Worm (Caenorhabditis elegans) whole organism, young adult: Measurements from ENCODE around the gene D2063.1.
"Not testable (repeated sequence)": the region's sequence is repeated elsewhere in the genome, so short reads cannot be mapped to it uniquely, and the experiment has no call there.

Experiments used
- F52B5.7 ChIP-seq: sonication (generic microtip); optimal IDR thresholded peaks from 2 replicates; lab custom pipeline; 2016; ENCODE audit warnings: mild to moderate bottlenecking, missing genetic modification characterization, missing compliant biosample characterization
- Y79H2A.3 ChIP-seq: fragments of 200-800 bp; sonication (Bioruptor generic); conservative IDR thresholded peaks from 2 replicates; pipeline ENCODE4 v1.3.6; 2022; ENCODE audit warnings: missing genetic modification reagents, missing genetic modification characterization, missing compliant biosample characterization
- ceh-79 ChIP-seq: sonication (generic microtip); optimal IDR thresholded peaks from 2 replicates; lab custom pipeline; 2017; ENCODE audit warnings: mild to moderate bottlenecking, missing genetic modification characterization, missing compliant biosample characterization
- chd-7 ChIP-seq: sonication (generic microtip); optimal IDR thresholded peaks from 2 replicates; lab custom pipeline; 2016; ENCODE audit warnings: mild to moderate bottlenecking, missing genetic modification characterization, moderate library complexity, missing compliant biosample characterization
- ets-4 ChIP-seq: fragments of 200-800 bp; sonication (Bioruptor generic); optimal IDR thresholded peaks from 2 replicates; lab custom pipeline; 2018; ENCODE audit warnings: mild to moderate bottlenecking, missing genetic modification characterization, missing compliant biosample characterization
- gei-17 ChIP-seq: fragments of 200-800 bp; sonication (Bioruptor generic); optimal IDR thresholded peaks from 2 replicates; lab custom pipeline; 2018; ENCODE audit warnings: mild to moderate bottlenecking, missing genetic modification characterization, missing compliant biosample characterization
- hlh-12 ChIP-seq: sonication (generic microtip); optimal IDR thresholded peaks from 2 replicates; lab custom pipeline; 2016; ENCODE audit warnings: missing genetic modification characterization, missing compliant biosample characterization
- hmg-20 ChIP-seq: fragments of 200-800 bp; sonication (Bioruptor generic); IDR thresholded peaks from 2 replicates; pipeline ENCODE4 v1.3.6; 2022; ENCODE audit warnings: missing genetic modification reagents, missing genetic modification characterization, missing compliant biosample characterization
- hrde-1 ChIP-seq: sonication (generic microtip); optimal IDR thresholded peaks from 2 replicates; lab custom pipeline; 2016; ENCODE audit warnings: missing genetic modification characterization, mild to moderate bottlenecking, missing compliant biosample characterization, moderate library complexity, missing genotype, missing genetic modification reagents, borderline replicate concordance
- lsl-1 ChIP-seq: fragments of 200-800 bp; sonication (Bioruptor generic); optimal IDR thresholded peaks from 2 replicates; lab custom pipeline; 2018; ENCODE audit warnings: mild to moderate bottlenecking, missing genetic modification characterization, moderate library complexity, missing compliant biosample characterization
- lsy-27 ChIP-seq: sonication (generic microtip); optimal IDR thresholded peaks from 2 replicates; lab custom pipeline; 2017; ENCODE audit warnings: missing genetic modification characterization, mild to moderate bottlenecking, missing compliant biosample characterization, antibody characterized with exemption, missing genotype, borderline replicate concordance; ENCODE audit not compliant: insufficient read depth
- madf-6 ChIP-seq: fragments of 200-800 bp; sonication (Bioruptor generic); IDR thresholded peaks from 2 replicates; pipeline ENCODE4 v1.3.6; 2022; ENCODE audit warnings: missing genetic modification reagents, missing genetic modification characterization, missing compliant biosample characterization
- mel-28 ChIP-seq: sonication (generic microtip); optimal IDR thresholded peaks from 2 replicates; lab custom pipeline; 2016; ENCODE audit warnings: borderline replicate concordance, mild to moderate bottlenecking, missing genetic modification characterization, missing compliant biosample characterization
- nfya-1 ChIP-seq: sonication (generic microtip); optimal IDR thresholded peaks from 2 replicates; lab custom pipeline; 2017; ENCODE audit warnings: antibody characterized with exemption, missing compliant biosample characterization, missing genetic modification characterization, borderline replicate concordance; ENCODE audit not compliant: insufficient read depth
- nfya-2 ChIP-seq: fragments of 200-800 bp; sonication (Bioruptor generic); IDR thresholded peaks from 2 replicates; pipeline ENCODE4 v1.3.6; 2022; ENCODE audit warnings: missing genetic modification reagents, missing genetic modification characterization, missing compliant biosample characterization
- nhr-120 ChIP-seq: fragments of 200-800 bp; sonication (Bioruptor generic); IDR thresholded peaks from 2 replicates; pipeline ENCODE4 v1.3.6; 2022; ENCODE audit warnings: missing genetic modification characterization, missing compliant biosample characterization
- nhr-179 ChIP-seq: sonication (generic microtip); optimal IDR thresholded peaks from 2 replicates; lab custom pipeline; 2016; ENCODE audit warnings: mild to moderate bottlenecking, missing genetic modification characterization, missing compliant biosample characterization
- rcor-1 ChIP-seq: fragments of 200-800 bp; sonication (Bioruptor generic); IDR thresholded peaks from 2 replicates; pipeline ENCODE4 v1.3.6; 2022; ENCODE audit warnings: missing genetic modification reagents, missing genetic modification characterization, missing compliant biosample characterization
- repo-1 ChIP-seq: sonication (generic microtip); optimal IDR thresholded peaks from 2 replicates; lab custom pipeline; 2017; ENCODE audit warnings: mild to moderate bottlenecking, missing genetic modification characterization, missing compliant biosample characterization
- tbx-9 ChIP-seq: sonication (generic microtip); optimal IDR thresholded peaks from 2 replicates; lab custom pipeline; 2016; ENCODE audit warnings: borderline replicate concordance, missing genetic modification characterization, inconsistent platforms, missing compliant biosample characterization
- ztf-22 ChIP-seq: fragments of 200-800 bp; sonication (Bioruptor generic); optimal IDR thresholded peaks from 2 replicates; lab custom pipeline; 2018; ENCODE audit warnings: mild to moderate bottlenecking, missing genetic modification characterization, moderate library complexity, missing compliant biosample characterization
- ztf-28 ChIP-seq: fragments of 200-800 bp; sonication (Bioruptor generic); IDR thresholded peaks from 2 replicates; pipeline ENCODE4 v1.3.6; 2022; ENCODE audit warnings: missing genetic modification reagents, missing genetic modification characterization, missing compliant biosample characterization

The D2063.1 gene

ce11 chrV:4326841-4327240 lies at the start of gene D2063.1:
Gene D2063.1, plus strand, starts transcription at chrV:4327121.
- TF ChIP-seq nhr-120 (no peak), ztf-22 (no peak), lsy-27 (no peak)

ce11 chrV:4278735-4279134 lies 48.2 kb upstream of the D2063.1 start, which contains the start of gene srt-20:
Gene srt-20, minus strand, starts transcription at chrV:4278835.
- not testable (repeated sequence) for TF ChIP-seq ets-4 (GFP tag; lab: Kevin White, UChicago); hlh-12; ztf-28 (GFP tag; lab: Robert Waterston, UW)

DNA sequence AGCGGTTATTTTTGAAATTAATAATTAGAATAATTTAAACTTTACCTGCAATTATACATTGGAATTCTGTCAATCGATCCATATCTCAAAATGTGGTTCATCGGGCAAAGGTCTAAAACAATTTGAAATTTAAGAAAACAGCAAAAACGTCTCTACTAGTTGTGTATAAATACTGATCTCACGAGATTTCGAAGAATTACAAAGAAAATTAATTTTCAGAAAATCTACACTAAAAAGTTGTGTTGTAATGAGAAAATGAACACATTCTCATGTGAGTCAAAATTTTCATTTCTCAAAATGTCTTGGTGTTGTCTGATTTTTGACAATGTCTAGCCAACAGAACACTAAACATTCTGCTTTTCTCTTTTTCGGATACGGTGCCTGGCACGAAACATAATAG lies 45.2 kb upstream of the D2063.1 start, which contains the start of gene srt-37:
Gene srt-37 (minus strand): TSS at position 101 of the 400 bp plus-strand sequence.
- TF ChIP-seq nhr-179 (tag; lab: Kevin White, UChicago); hrde-1 (tag; lab: Kevin White, UChicago); Y79H2A.3 (GFP tag; lab: Robert Waterston, UW): not testable (repeated sequence)

ce11 chrV:4284737-4285136 lies 42.2 kb upstream of the D2063.1 start, which contains the start of gene srt-19:
Gene srt-19, plus strand, starts transcription at chrV:4285037.
- not testable (repeated sequence) for TF ChIP-seq Y79H2A.3 (GFP tag; lab: Robert Waterston, UW); rcor-1 (GFP tag; lab: Robert Waterston, UW); F52B5.7 (tag; lab: Kevin White, UChicago)

DNA sequence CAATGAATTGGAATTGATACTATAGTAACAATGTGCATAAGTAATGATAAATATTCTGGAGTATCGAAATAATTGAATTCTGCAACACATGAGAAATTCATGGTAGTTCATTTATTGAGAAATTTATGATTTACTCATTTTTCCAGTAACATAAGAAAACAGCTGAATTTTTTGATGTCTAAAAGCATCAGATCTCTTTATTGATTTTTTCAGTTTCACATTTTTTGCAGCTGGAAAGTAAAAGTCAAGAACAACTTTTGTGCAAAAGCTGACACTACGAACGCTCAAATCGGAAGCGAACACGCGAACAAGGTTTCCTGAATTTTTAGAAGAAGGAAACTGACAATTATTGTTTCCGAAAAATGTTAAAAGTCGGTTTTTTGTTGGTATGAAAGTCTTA lies 36.8 kb upstream of the D2063.1 start, which contains the start of gene srh-193:
Gene srh-193 (minus strand): TSS at position 101 of the 400 bp plus-strand sequence.
- TF ChIP-seq Y79H2A.3 (GFP tag; lab: Robert Waterston, UW); mel-28 (tag; lab: Kevin White, UChicago); hmg-20 (GFP tag; lab: Robert Waterston, UW): not testable (repeated sequence)

ce11 chrV:4293425-4293824 lies 33.5 kb upstream of the D2063.1 start, which contains the start of gene srh-194:
Gene srh-194, minus strand, starts transcription at chrV:4293525.
- not testable (repeated sequence) for TF ChIP-seq ets-4 (GFP tag; lab: Kevin White, UChicago); gei-17 (GFP tag; lab: Kevin White, UChicago); ceh-79

ce11 chrV:4295920-4296319 lies 31.0 kb upstream of the D2063.1 start, which contains the start of gene F47D2.11:
Gene F47D2.11, minus strand, starts transcription at chrV:4296020.
- TF ChIP-seq nfya-1 (tag; lab: Kevin White, UChicago) (no peak), madf-6 (no peak), chd-7 (tag; lab: Kevin White, UChicago) (no peak), ztf-28 (GFP tag; lab: Robert Waterston, UW) (no peak), nfya-2 (no peak), mel-28 (tag; lab: Kevin White, UChicago) (no peak), lsl-1 (GFP tag; lab: Kevin White, UChicago) (no peak), repo-1 (tag; lab: Kevin White, UChicago) (no peak)

- TF ChIP-seq tbx-9 (tag; lab: Kevin White, UChicago): no peak
Observed at ce11 chrV:4298579-4298978, 28.3 kb upstream of the D2063.1 start, which contains the start of gene ZC132.11. Gene ZC132.11, minus strand, starts transcription at chrV:4298679.
